Worm (Caenorhabditis elegans): Measurements from ENCODE around the gene K05D4.9.

DNA sequence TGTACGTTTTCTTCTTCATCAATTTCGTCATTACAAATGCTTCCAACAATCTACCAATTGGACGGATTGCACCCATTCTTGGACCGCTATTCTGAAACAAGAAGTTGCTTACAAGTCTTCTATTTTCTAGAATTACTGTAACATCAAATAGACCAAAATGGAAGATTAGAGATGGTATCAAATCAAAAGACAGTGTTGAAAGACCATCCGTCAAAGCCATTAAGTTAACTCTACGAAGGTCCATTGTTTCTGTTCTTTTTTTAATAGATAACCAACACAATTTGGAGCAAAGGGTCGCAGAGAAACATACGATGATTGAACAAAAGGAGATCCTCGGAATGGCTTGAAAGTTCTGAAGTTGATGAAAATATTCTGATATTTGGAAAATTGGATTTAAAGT, 26.6 kb downstream of the K05D4.9 start:
- no peak for TF ChIP-seq flt-1 (GFP tag; IDR thresholded peaks at IDR 0.05)
- no peak for TF ChIP-seq klf-2 (GFP tag; conservative IDR thresholded peaks at IDR 0.05)
- no peak for TF ChIP-seq T22C8.4 (GFP tag; IDR thresholded peaks at IDR 0.05)
- TF ChIP-seq cog-1 (tag; optimal IDR thresholded peaks at IDR 0.05): no peak
- no peak for TF ChIP-seq med-1 (GFP tag; optimal IDR thresholded peaks at IDR 0.05; ENCODE audit: insufficient read depth)
- no peak for TF ChIP-seq ztf-29 (GFP tag; IDR thresholded peaks at IDR 0.05)
- no peak for TF ChIP-seq ztf-23 (GFP tag; IDR thresholded peaks at IDR 0.05)

Data from whole organism, midembryonic.